Fruit fly (Drosophila melanogaster): ENCODE measurements around the gene kibra.

kibra gene

DNA sequence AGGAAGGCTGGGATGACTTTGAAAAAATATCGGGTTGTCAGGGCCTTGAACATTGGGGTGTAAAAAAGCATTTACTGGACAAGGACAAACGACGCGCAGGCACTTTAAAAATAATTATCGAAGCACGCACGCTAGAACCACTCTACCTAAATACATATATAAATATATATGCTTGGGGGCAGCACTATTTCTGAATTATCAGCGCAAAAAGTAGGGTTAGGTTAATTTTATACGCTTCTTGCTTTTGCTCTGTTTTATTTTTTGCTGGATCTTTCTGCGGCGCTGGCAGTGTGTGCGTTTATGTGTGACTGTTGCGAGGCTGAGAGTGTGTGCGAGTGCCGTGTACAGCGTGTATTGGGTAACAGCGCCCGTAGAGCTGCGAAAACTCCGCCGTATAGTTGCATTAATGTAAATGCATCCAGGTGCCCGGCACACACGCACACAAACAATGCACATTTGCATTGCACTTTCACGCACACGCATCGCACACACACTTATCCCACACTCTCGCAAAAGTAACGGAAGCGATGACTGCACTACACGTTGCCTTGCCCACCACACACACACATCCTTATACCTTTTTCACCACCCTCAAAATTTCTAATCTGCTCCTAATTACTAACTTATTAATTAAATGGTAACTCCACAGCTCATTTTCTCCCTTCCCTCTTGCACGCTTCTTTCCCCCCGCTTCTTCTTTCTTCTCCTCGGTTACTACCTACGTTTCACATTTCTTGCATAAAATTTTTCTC, 15.6 kb upstream of the kibra start:
- TF ChIP-seq h (optimal IDR thresholded peaks at IDR 0.05) (no peak), psq (optimal IDR thresholded peaks at IDR 0.05) (no peak), Sin3A (optimal IDR thresholded peaks at IDR 0.05) (no peak), Myc (optimal IDR thresholded peaks at IDR 0.05) (no peak), ttk (optimal IDR thresholded peaks at IDR 0.05) (no peak), insv (optimal IDR thresholded peaks at IDR 0.05) (no peak)

DNA sequence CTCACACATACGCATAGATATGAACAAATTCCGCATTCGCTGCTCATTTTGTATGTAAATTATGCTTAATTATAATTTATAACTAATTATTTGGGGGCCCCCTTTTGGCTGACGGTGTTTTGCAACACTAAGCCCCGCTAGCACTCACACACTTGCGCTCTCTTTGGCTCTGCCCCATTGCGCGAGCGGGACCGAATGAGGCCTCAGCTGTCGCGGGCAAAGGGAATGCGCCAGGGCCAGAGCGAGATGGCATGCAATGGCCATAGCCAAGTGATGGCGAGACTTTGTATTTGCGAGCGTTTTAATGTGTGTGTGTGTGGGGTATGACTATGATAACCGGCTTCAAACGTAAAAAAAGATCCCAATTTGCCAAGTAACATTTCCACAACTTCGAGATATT, 15.0 kb upstream of the kibra start:
- TF ChIP-seq h (optimal IDR thresholded peaks at IDR 0.05): no peak
- TF ChIP-seq Myc (optimal IDR thresholded peaks at IDR 0.05): no peak
- no peak for TF ChIP-seq psq (optimal IDR thresholded peaks at IDR 0.05)
- TF ChIP-seq insv (optimal IDR thresholded peaks at IDR 0.05): no peak
- no peak for TF ChIP-seq ttk (optimal IDR thresholded peaks at IDR 0.05)
- TF ChIP-seq Sin3A (optimal IDR thresholded peaks at IDR 0.05): no peak

DNA sequence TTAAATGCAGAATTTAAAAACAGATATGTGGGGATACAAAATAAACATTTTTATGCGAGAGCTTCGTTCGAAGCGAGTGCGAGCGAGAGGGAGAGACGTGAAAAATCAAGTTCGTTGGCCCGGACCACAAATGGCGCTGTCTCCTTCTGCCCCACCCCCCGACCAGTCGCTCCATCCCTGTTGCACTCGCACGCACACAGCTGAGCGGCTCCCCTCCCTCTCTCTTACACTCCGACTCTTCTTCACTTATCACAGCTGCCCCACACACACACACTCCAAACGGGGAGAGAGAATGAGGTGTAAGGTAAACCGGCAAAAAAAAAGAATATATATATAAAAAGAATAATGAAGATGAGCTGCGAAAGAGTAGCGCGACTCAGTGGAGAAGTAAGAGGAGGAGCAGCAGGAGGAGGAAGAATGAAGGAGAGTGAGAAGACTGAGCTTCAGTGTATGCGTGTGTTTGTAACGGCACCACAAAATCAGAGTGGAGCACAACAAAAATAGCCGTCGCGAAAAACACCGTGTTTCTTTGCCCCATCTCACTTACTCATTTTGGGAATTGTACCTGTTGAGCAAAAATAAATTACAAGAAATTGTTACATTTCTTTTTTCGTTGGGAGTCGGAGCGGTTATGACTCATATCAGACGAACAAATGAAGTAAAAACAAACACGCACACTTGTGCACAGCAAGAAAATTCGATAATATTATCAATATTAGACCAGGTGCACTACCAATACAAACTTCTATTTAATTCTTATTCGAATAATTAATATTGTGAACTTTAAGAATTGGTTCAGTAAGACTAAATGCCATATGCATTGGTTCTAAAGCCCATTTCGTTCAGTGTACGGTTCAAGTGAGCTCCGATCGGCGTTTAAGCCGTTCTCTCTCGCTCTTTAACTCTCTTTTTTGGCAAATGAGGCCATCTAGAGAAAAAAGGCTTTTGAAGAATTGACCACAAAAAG, 14.1 kb upstream of the kibra start:
- TF ChIP-seq insv (optimal IDR thresholded peaks at IDR 0.05) (no peak), h (optimal IDR thresholded peaks at IDR 0.05) (no peak), Sin3A (optimal IDR thresholded peaks at IDR 0.05) (no peak), Myc (optimal IDR thresholded peaks at IDR 0.05) (no peak), ttk (optimal IDR thresholded peaks at IDR 0.05) (no peak), psq (optimal IDR thresholded peaks at IDR 0.05) (no peak)

DNA sequence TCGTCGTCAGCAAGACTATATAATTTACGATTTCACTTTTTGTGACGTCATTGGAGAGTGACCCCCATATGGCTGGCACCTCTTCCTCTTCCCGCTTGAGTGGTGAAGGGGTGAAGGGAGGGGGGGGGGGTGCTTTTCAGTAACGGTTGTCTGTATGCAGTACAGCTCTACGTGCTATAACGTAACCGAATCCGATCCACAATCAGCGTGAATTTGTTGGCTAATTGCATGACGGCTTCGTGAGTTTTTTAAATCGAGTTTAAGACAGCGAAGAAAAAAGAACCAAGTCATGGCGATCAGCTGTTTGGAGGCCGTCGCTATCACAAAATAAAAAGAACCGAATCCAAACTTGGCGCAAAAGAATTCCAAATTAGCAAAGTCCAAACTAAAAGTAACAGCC, 12.6 kb upstream of the kibra start:
- TF ChIP-seq ttk (optimal IDR thresholded peaks at IDR 0.05): no peak
- TF ChIP-seq Sin3A (optimal IDR thresholded peaks at IDR 0.05): no peak
- no peak for TF ChIP-seq Myc (optimal IDR thresholded peaks at IDR 0.05)
- TF ChIP-seq psq (optimal IDR thresholded peaks at IDR 0.05): no peak
- TF ChIP-seq insv (optimal IDR thresholded peaks at IDR 0.05): no peak
- no peak for TF ChIP-seq h (optimal IDR thresholded peaks at IDR 0.05)

DNA sequence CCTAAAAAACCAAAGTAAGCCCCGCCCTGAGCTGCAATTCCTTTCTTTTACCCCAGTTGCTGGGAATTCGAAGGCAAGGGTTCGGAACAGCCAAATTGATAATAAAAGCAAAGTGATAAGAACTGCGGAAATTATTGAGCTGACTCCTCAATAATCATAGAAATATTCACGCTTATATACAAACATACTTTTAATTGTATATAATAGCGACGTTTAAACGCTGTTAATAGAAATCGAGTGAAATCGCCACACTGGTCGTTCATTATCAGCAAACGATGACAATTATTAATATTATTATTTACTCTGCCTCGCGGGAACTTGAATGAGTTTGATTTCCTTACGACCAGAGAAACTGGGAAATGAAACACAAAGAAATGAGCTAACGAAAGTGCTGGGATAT, 11.9 kb upstream of the kibra start:
- TF ChIP-seq ttk (optimal IDR thresholded peaks at IDR 0.05) (no peak), psq (optimal IDR thresholded peaks at IDR 0.05) (no peak), Myc (optimal IDR thresholded peaks at IDR 0.05) (no peak), insv (optimal IDR thresholded peaks at IDR 0.05) (no peak), Sin3A (optimal IDR thresholded peaks at IDR 0.05) (no peak), h (optimal IDR thresholded peaks at IDR 0.05) (no peak)

DNA sequence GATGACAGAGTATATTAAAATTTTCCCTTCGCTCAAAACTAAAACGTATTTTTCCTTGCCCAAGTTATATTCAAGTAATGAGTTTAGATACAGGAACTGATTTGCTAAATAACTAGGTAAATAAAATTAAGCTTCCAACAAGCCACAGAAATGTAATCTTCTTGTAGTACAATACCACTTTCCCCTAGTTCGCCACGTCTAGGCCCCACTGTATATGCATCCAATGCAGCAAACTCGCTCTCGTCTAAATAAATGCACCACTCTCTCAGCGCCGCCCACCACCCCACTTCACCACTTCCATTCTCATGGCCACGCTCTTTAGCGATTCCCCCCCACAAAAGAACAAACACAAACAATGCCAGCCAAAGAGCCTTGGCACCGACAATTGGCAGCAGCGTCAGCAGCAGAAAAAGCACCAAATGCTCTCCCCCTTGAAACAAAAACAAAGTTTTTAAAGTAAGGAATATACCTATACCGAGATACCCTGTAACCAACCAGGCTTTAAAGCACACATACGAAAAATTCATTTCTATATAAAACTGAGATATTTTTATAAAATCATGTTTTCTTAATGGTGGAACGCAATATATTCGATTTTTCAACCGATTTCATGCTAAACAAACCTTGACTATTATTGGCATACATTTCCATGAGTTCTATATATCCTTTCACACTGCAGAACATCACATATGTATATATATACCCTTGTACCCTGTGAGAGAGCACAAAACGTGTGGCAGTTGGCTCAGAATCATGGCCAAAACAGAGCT, 10.7 kb upstream of the kibra start:
- TF ChIP-seq ttk (optimal IDR thresholded peaks at IDR 0.05) (no peak), psq (optimal IDR thresholded peaks at IDR 0.05) (no peak), insv (optimal IDR thresholded peaks at IDR 0.05) (no peak), h (optimal IDR thresholded peaks at IDR 0.05) (no peak), Sin3A (optimal IDR thresholded peaks at IDR 0.05) (no peak), Myc (optimal IDR thresholded peaks at IDR 0.05) (no peak)

DNA sequence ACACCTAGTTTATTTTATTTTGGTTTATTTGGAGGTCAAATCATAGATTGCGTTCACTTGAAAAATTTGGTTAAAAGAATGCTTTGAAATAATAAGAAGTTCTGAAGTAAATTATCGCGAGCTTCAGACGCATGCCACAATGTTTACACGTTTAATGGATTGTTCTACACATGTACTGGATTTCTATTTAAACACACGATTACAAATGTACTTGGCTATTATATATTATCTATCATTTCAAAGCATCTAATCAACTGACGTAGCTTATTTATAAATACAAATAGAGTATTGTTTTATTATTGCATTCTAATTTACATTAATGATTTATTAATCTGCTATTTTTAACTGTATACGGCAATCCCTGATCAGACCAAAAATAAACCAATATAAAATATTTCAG, 9.9 kb upstream of the kibra start:
- TF ChIP-seq Sin3A (optimal IDR thresholded peaks at IDR 0.05): no peak

DNA sequence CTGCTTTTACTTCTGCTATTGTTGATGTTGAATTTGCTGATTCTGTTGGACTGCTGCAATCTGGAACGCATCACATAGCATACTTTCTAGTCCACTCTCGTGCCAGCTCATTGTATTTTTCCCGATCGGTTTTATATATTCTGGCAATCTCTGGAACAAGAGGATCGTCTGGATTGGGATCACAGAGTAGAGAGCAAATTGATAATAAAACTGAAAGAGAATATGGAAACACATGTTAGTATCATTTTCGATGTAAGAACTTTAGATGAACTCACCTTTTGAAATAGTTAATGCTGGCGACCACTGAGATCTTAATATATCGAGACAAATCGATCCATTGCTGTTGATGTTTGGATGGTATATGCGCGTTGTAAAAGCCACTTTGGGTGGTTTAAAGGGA, 9.4 kb upstream of the kibra start:
- TF ChIP-seq psq (optimal IDR thresholded peaks at IDR 0.05): no peak
- no peak for TF ChIP-seq Myc (optimal IDR thresholded peaks at IDR 0.05)
- no peak for TF ChIP-seq h (optimal IDR thresholded peaks at IDR 0.05)
- TF ChIP-seq insv (optimal IDR thresholded peaks at IDR 0.05): no peak
- no peak for TF ChIP-seq Sin3A (optimal IDR thresholded peaks at IDR 0.05)
- no peak for TF ChIP-seq ttk (optimal IDR thresholded peaks at IDR 0.05)

DNA sequence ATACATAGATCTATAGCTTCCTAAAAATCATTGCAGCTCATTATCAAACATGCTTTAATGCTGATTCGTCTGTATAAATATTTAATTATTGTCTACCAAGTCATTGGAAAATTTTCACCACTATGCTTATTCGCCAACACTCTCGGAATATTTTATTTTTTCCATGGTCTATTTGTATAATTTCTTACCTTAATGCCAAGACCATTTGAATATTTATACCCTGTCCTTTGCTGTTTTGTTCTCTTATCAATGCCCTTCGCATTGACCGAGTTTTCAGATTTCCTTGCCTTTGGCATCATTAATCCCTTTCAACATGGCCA, 7.7 kb upstream of the kibra start:
- TF ChIP-seq ttk (optimal IDR thresholded peaks at IDR 0.05) (no peak), insv (optimal IDR thresholded peaks at IDR 0.05) (no peak), Myc (optimal IDR thresholded peaks at IDR 0.05) (no peak)

DNA sequence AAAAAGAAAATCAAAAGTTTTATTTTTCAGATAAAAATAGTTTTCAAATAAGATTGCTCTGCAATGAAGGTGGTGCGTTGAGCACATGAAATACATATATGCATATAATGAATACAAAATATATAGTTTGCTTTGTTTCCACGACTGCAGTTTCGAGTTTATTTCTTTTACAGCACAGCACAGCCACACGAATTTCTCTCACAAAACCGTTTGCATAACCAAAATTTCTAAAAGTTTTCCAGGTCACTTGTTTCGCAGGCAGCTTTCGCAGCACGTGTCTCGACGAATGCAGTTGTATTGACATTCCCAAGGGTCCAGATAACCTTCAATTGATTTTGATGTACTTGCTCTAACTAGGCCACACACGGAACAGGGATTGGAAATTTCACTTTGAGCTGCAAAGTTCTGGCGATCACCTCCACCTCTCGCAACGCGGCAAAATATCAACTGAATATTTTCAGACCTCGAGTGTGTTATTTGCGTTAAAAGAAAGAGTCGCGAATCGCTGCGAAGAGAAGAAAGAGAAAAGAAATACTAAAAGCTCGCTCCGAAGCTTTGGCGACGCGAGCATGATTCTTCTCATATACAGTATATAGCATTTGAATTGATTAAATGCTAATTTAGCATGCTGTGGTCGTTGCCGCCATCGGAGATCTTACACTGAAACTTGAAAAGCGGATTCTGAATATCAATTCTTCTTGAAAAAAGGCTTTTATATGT, 7.2 kb upstream of the kibra start, which contains the start of gene CG7530:
Gene CG7530 (minus strand): TSS at position 449 of the 720 bp plus-strand sequence.
- TF ChIP-seq psq (optimal IDR thresholded peaks at IDR 0.05): no peak
- TF ChIP-seq h (optimal IDR thresholded peaks at IDR 0.05): no peak
- no peak for TF ChIP-seq Myc (optimal IDR thresholded peaks at IDR 0.05)

DNA sequence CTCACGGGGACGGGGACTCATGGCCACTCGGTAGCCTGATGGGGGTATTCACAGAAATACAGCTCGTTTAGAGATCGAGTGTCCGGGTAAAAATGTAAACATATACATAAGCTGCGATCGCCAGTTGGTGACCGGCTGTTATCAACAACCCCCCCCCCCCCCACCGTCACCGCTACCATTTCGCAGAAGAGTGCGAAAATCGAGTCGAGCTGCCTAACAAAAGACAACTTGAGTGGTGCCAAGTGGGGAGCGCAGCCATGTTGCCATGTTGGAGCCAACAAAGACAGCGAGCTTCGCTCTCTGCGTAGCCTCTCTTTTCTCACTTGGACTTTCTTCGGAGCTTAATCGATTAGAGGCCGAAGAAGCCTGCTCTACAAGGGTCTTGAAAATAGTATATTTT, 6.5 kb upstream of the kibra start:
- TF ChIP-seq Sin3A (optimal IDR thresholded peaks at IDR 0.05) (no peak), h (optimal IDR thresholded peaks at IDR 0.05) (no peak), insv (optimal IDR thresholded peaks at IDR 0.05) (no peak), ttk (optimal IDR thresholded peaks at IDR 0.05) (no peak), psq (optimal IDR thresholded peaks at IDR 0.05) (no peak), Myc (optimal IDR thresholded peaks at IDR 0.05) (no peak)

All from Kc167 (cell line).